Fruit fly (Drosophila melanogaster) whole organism, embryonic: ENCODE results near the gene CG32855.

Source experiments
- Blimp-1 ChIP-seq: fragments of 200-800 bp; sonication (Bioruptor generic); optimal IDR thresholded peaks from 3 replicates; lab custom pipeline; 2018; ENCODE audit warnings: missing biosample characterization, missing genetic modification characterization, mild to moderate bottlenecking, moderate library complexity, missing genetic modification reagents
- CG10267 ChIP-seq: fragments of 200-800 bp; sonication (Bioruptor generic); optimal IDR thresholded peaks from 2 replicates; lab custom pipeline; 2018; ENCODE audit warnings: missing biosample characterization, mild to moderate bottlenecking, missing genetic modification characterization, moderate library complexity
- CG10959 ChIP-seq: fragments of 200-800 bp; sonication (Bioruptor generic); IDR thresholded peaks from 2 replicates; pipeline ENCODE4 v1.3.6; 2022; ENCODE audit warnings: missing biosample characterization, missing genetic modification characterization
- CG10979 ChIP-seq: fragments of 200-800 bp; sonication (Bioruptor generic); optimal IDR thresholded peaks from 2 replicates; lab custom pipeline; 2018; ENCODE audit warnings: missing biosample characterization, mild to moderate bottlenecking, missing genetic modification characterization, moderate library complexity
- CG11504 ChIP-seq: fragments of 200-800 bp; sonication (Bioruptor generic); optimal IDR thresholded peaks from 3 replicates; lab custom pipeline; 2019; ENCODE audit warnings: missing biosample characterization, mild to moderate bottlenecking, missing genetic modification characterization, moderate library complexity
- CG1603 ChIP-seq: fragments of 200-800 bp; sonication (Bioruptor generic); optimal IDR thresholded peaks from 2 replicates; lab custom pipeline; 2019; ENCODE audit warnings: missing biosample characterization, mild to moderate bottlenecking, missing genetic modification characterization, moderate library complexity
- CG17612 ChIP-seq: fragments of 200-800 bp; sonication (Bioruptor generic); IDR thresholded peaks from 2 replicates; pipeline ENCODE4 v1.3.6; 2022; ENCODE audit warnings: missing biosample characterization, missing genetic modification characterization
- CG17912 ChIP-seq: fragments of 200-800 bp; sonication (Bioruptor generic); optimal IDR thresholded peaks from 2 replicates; lab custom pipeline; 2018; ENCODE audit warnings: missing biosample characterization, mild to moderate bottlenecking, missing genetic modification characterization
- CG2202 ChIP-seq: fragments of 200-800 bp; sonication (Bioruptor generic); optimal IDR thresholded peaks from 2 replicates; lab custom pipeline; 2018; ENCODE audit warnings: missing biosample characterization, mild to moderate bottlenecking, missing genetic modification characterization
- CG2678 ChIP-seq: fragments of 200-800 bp; sonication (Bioruptor generic); optimal IDR thresholded peaks from 3 replicates; lab custom pipeline; 2019; ENCODE audit warnings: missing biosample characterization, mild to moderate bottlenecking, missing genetic modification characterization, moderate library complexity
- CG2875 ChIP-seq: fragments of 200-800 bp; sonication (Bioruptor generic); optimal IDR thresholded peaks from 2 replicates; lab custom pipeline; 2017; ENCODE audit warnings: missing biosample characterization, mild to moderate bottlenecking, missing genetic modification characterization, missing genetic modification reagents
- CG3065 ChIP-seq: fragments of 200-800 bp; sonication (Bioruptor generic); optimal IDR thresholded peaks from 2 replicates; lab custom pipeline; 2016; ENCODE audit warnings: missing biosample characterization, missing genetic modification characterization
- CG4282 ChIP-seq: fragments of 200-800 bp; sonication (Bioruptor generic); optimal IDR thresholded peaks from 2 replicates; lab custom pipeline; 2016; ENCODE audit warnings: missing biosample characterization, missing genetic modification characterization
- CG6272 ChIP-seq: fragments of 200-800 bp; sonication (Bioruptor generic); IDR thresholded peaks from 2 replicates; pipeline ENCODE4 v1.3.6; 2022; ENCODE audit warnings: missing biosample characterization, missing genetic modification characterization
- CG8089 ChIP-seq: fragments of 200-800 bp; sonication (Bioruptor generic); optimal IDR thresholded peaks from 3 replicates; lab custom pipeline; 2016; ENCODE audit warnings: missing biosample characterization, missing genetic modification characterization
- CG9437 ChIP-seq: fragments of 200-800 bp; sonication (Bioruptor generic); optimal IDR thresholded peaks from 2 replicates; lab custom pipeline; 2018; ENCODE audit warnings: missing biosample characterization, mild to moderate bottlenecking, missing genetic modification characterization
- D19B ChIP-seq: fragments of 200-800 bp; sonication (Bioruptor generic); optimal IDR thresholded peaks from 2 replicates; lab custom pipeline; 2017; ENCODE audit warnings: missing biosample characterization, mild to moderate bottlenecking, missing genetic modification characterization
- Dll ChIP-seq: fragments of 200-800 bp; sonication (Bioruptor generic); IDR thresholded peaks from 4 replicates; pipeline ENCODE4 v1.3.6; 2022; ENCODE audit warnings: missing biosample characterization, missing genetic modification characterization; ENCODE audit not compliant: partially characterized antibody
- Hr39 ChIP-seq: fragments of >200 bp; optimal IDR thresholded peaks from 2 replicates; lab custom pipeline; 2017
- Med ChIP-seq: fragments of 200-800 bp; sonication (Bioruptor generic); peaks from one replicate; lab custom pipeline; 2016; ENCODE audit warnings: missing biosample characterization, missing genetic modification characterization, mild to moderate bottlenecking, inconsistent platforms, moderate library complexity
- Poxn ChIP-seq: fragments of 200-800 bp; sonication (Bioruptor generic); IDR thresholded peaks from 2 replicates; pipeline ENCODE4 v1.3.6; 2022; ENCODE audit warnings: missing biosample characterization, missing genetic modification characterization
- Ravus ChIP-seq: fragments of 200-800 bp; sonication (Bioruptor generic); IDR thresholded peaks from 2 replicates; pipeline ENCODE4 v1.3.6; 2022; ENCODE audit warnings: missing biosample characterization, missing genetic modification characterization
- Sox102F ChIP-seq: fragments of 200-800 bp; sonication (Bioruptor generic); optimal IDR thresholded peaks from 2 replicates; lab custom pipeline; 2018; ENCODE audit warnings: missing biosample characterization, mild to moderate bottlenecking, missing genetic modification characterization, moderate library complexity
- Vsx1 ChIP-seq: fragments of 200-800 bp; sonication (Bioruptor generic); optimal IDR thresholded peaks from 2 replicates; lab custom pipeline; 2017; ENCODE audit warnings: missing biosample characterization, mild to moderate bottlenecking, missing genetic modification characterization, missing genetic modification reagents
- bsh ChIP-seq, 2 experiments: fragments of 200-800 bp; sonication (Bioruptor generic); optimal IDR thresholded peaks; 2 replicates each; lab custom pipeline; 2017 to 2018; ENCODE audit warnings: mild to moderate bottlenecking in 2 of 2, missing biosample characterization in 2 of 2, missing genetic modification characterization in 2 of 2, moderate library complexity in 1 of 2
- chm ChIP-seq: fragments of 200-800 bp; sonication (Bioruptor generic); IDR thresholded peaks from 2 replicates; pipeline ENCODE4 v1.3.6; 2022; ENCODE audit warnings: missing biosample characterization, missing genetic modification characterization
- ci ChIP-seq: fragments of 200-800 bp; sonication (Bioruptor generic); IDR thresholded peaks from 3 replicates; pipeline ENCODE4 v1.3.6; 2022; ENCODE audit warnings: missing biosample characterization, missing genetic modification characterization
- dmrt11E ChIP-seq: fragments of 200-800 bp; sonication (Bioruptor generic); optimal IDR thresholded peaks from 3 replicates; lab custom pipeline; 2018; ENCODE audit warnings: missing biosample characterization, mild to moderate bottlenecking, missing genetic modification characterization, moderate library complexity
- dmrt99B ChIP-seq: fragments of 200-800 bp; sonication (Bioruptor generic); optimal IDR thresholded peaks from 2 replicates; lab custom pipeline; 2018; ENCODE audit warnings: missing biosample characterization, mild to moderate bottlenecking, missing genetic modification characterization, moderate library complexity
- esg ChIP-seq: fragments of 200-800 bp; sonication (Bioruptor generic); conservative IDR thresholded peaks from 2 replicates; pipeline ENCODE4 v1.3.6; 2022; ENCODE audit warnings: missing biosample characterization, missing genetic modification characterization
- fd64A ChIP-seq: fragments of 200-800 bp; sonication (Bioruptor generic); optimal IDR thresholded peaks from 3 replicates; lab custom pipeline; 2018; ENCODE audit warnings: missing biosample characterization, mild to moderate bottlenecking, missing genetic modification characterization
- fd96Cb ChIP-seq: fragments of 200-800 bp; sonication (Bioruptor generic); optimal IDR thresholded peaks from 2 replicates; lab custom pipeline; 2018; ENCODE audit warnings: missing biosample characterization, mild to moderate bottlenecking, missing genetic modification characterization, moderate library complexity
- gcm ChIP-seq: fragments of 200-800 bp; sonication (Bioruptor generic); optimal IDR thresholded peaks from 2 replicates; lab custom pipeline; 2019; ENCODE audit warnings: missing biosample characterization, mild to moderate bottlenecking, missing genetic modification characterization, moderate library complexity
- gsb-n ChIP-seq: fragments of 200-800 bp; sonication (Bioruptor generic); optimal IDR thresholded peaks from 3 replicates; lab custom pipeline; 2018; ENCODE audit warnings: missing biosample characterization, mild to moderate bottlenecking, missing genetic modification characterization
- kni ChIP-seq: fragments of 200-800 bp; sonication (Bioruptor generic); optimal IDR thresholded peaks from 3 replicates; lab custom pipeline; 2017; ENCODE audit warnings: mild to moderate bottlenecking, missing biosample characterization, missing genetic modification reagents, missing genetic modification characterization
- mld ChIP-seq: fragments of 200-800 bp; sonication (Bioruptor generic); IDR thresholded peaks from 3 replicates; pipeline ENCODE4 v1.3.6; 2022; ENCODE audit warnings: missing biosample characterization, missing genetic modification characterization; ENCODE audit not compliant: partially characterized antibody
- oc ChIP-seq: fragments of 200-800 bp; sonication (Bioruptor generic); optimal IDR thresholded peaks from 2 replicates; lab custom pipeline; 2018; ENCODE audit warnings: missing biosample characterization, mild to moderate bottlenecking, missing genetic modification characterization, moderate library complexity
- otp ChIP-seq: fragments of 200-800 bp; sonication (Bioruptor generic); IDR thresholded peaks from 3 replicates; pipeline ENCODE4, ENCODE4 v1.3.6; 2022; ENCODE audit warnings: missing biosample characterization, missing genetic modification characterization
- pho ChIP-seq: fragments of 200-800 bp; sonication (Bioruptor generic); optimal IDR thresholded peaks from 2 replicates; lab custom pipeline; 2016; ENCODE audit warnings: missing biosample characterization, missing genetic modification characterization
- prd ChIP-seq, 3 experiments: fragments of >200 bp in 2 of 3; fragments of 200-800 bp in 1 of 3; sonication (Bioruptor generic) in 1 of 3; optimal IDR thresholded peaks in 2 of 3; IDR thresholded peaks in 1 of 3; 2 replicates in 2 of 3; 3 replicates in 1 of 3; pipeline versions ENCODE4 v1.3.6 to Lab custom; 2017 to 2022; ENCODE audit warnings: missing biosample characterization in 1 of 3, missing genetic modification characterization in 1 of 3
- row ChIP-seq: fragments of 200-800 bp; sonication (Bioruptor generic); IDR thresholded peaks from 3 replicates; pipeline ENCODE4 v1.3.6; 2022; ENCODE audit warnings: missing biosample characterization, missing genetic modification characterization
- sens ChIP-seq: fragments of 200-800 bp; sonication (Bioruptor generic); peaks from one replicate; lab custom pipeline; 2016; ENCODE audit warnings: missing biosample characterization, missing genetic modification characterization
- slbo ChIP-seq: fragments of 200-800 bp; sonication (Bioruptor generic); IDR thresholded peaks from 2 replicates; pipeline ENCODE4 v1.3.6; 2022; ENCODE audit warnings: missing biosample characterization, missing genetic modification characterization
- sqz ChIP-seq: fragments of 200-800 bp; sonication (Bioruptor generic); optimal IDR thresholded peaks from 3 replicates; lab custom pipeline; 2018; ENCODE audit warnings: missing biosample characterization, mild to moderate bottlenecking, missing genetic modification characterization
- sr ChIP-seq: fragments of 200-800 bp; sonication (Bioruptor generic); IDR thresholded peaks from 3 replicates; pipeline ENCODE4 v1.3.6; 2022; ENCODE audit warnings: missing biosample characterization, missing genetic modification characterization
- vfl ChIP-seq: fragments of 200-800 bp; sonication (Bioruptor generic); optimal IDR thresholded peaks from 2 replicates; lab custom pipeline; 2016; ENCODE audit warnings: missing biosample characterization, missing genetic modification characterization
- vvl ChIP-seq: fragments of 200-800 bp; sonication (Bioruptor generic); IDR thresholded peaks from 2 replicates; pipeline ENCODE4 v1.3.6; 2022; ENCODE audit warnings: missing biosample characterization, missing genetic modification characterization
- wdn ChIP-seq: fragments of 200-800 bp; sonication (Bioruptor generic); IDR thresholded peaks from 2 replicates; pipeline ENCODE4 v1.3.6; 2022; ENCODE audit warnings: missing biosample characterization, missing genetic modification characterization
- zen2 ChIP-seq: fragments of 200-800 bp; sonication (Bioruptor generic); IDR thresholded peaks from 3 replicates; pipeline ENCODE4 v1.3.6; 2022; ENCODE audit warnings: missing biosample characterization, missing genetic modification characterization; ENCODE audit not compliant: partially characterized antibody

CG32855 gene

dm6 chr3R:16080942-16081589 is at the start of gene CG32855:
TSS of gene CG32855 (minus strand) at chr3R:16080992.
- no peak for TF ChIP-seq CG11504 (tag; lab: Kevin White, UChicago)
- TF ChIP-seq CG2875, result no peak
- TF ChIP-seq CG2202, result no peak
- TF ChIP-seq CG4282 (GFP tag; lab: Kevin White, UChicago), result no peak
- no peak for TF ChIP-seq CG17912 (GFP tag; lab: Kevin White, UChicago)
- no peak for TF ChIP-seq Dll (GFP tag; lab: Robert Waterston, UW)
- peak; percentile 32 for TF ChIP-seq Sox102F (GFP tag; lab: Kevin White, UChicago)
- TF ChIP-seq CG3065 (GFP tag; lab: Kevin White, UChicago), result no peak
- no peak for TF ChIP-seq pho (GFP tag; lab: Kevin White, UChicago)
- no peak for TF ChIP-seq CG9437 (GFP tag; lab: Kevin White, UChicago)
- peak; percentile 42; the same call in 1 of the 3 replicates for TF ChIP-seq otp (GFP tag; lab: Robert Waterston, UW)
- TF ChIP-seq row, result 0 out of 3 replicates have a peak, but pooled peaks have one; percentile 15
- TF ChIP-seq vvl, result 0 out of 2 replicates have a peak, but pooled peaks have one; percentile 20
- no peak for TF ChIP-seq mld (GFP tag; lab: Robert Waterston, UW)
- TF ChIP-seq Blimp-1 (GFP tag; lab: Kevin White, UChicago), result peak; percentile 20
- TF ChIP-seq sens (GFP tag; lab: Kevin White, UChicago), result peak; percentile 77
- TF ChIP-seq oc (tag; lab: Kevin White, UChicago), result peak; percentile 7
- peak; percentile 5 for TF ChIP-seq fd64A (GFP tag; lab: Kevin White, UChicago)
- TF ChIP-seq prd (optimal IDR thresholded peaks at IDR 0.05; lab: Kevin White, UChicago), result no peak
- TF ChIP-seq prd (GFP tag; IDR thresholded peaks at IDR 0.05; lab: Robert Waterston, UW), result peak; percentile 20; the same call in 1 of the 3 replicates
- TF ChIP-seq CG10979 (tag; lab: Kevin White, UChicago), result no peak
- peak; percentile 75 for TF ChIP-seq gsb-n
- no peak for TF ChIP-seq sqz
- TF ChIP-seq zen2 (GFP tag; lab: Robert Waterston, UW), result no peak
- peak in 1 of 2 experiments; percentile 8 for TF ChIP-seq bsh (GFP tag; optimal IDR thresholded peaks at IDR 0.05; lab: Kevin White, UChicago)
- no peak for TF ChIP-seq sr
- no peak for TF ChIP-seq Poxn
- no peak for TF ChIP-seq CG10267
- TF ChIP-seq esg, result no peak
- TF ChIP-seq CG17612 (GFP tag; lab: Robert Waterston, UW), result no peak
- peak; percentile 76 for TF ChIP-seq Med (GFP tag; lab: Kevin White, UChicago)
- no peak for TF ChIP-seq Hr39 (lab: Kevin White, UChicago)
- TF ChIP-seq kni (GFP tag; lab: Kevin White, UChicago), result peak; percentile 71
- no peak for TF ChIP-seq gcm (GFP tag; lab: Kevin White, UChicago)
- no peak for TF ChIP-seq CG10959 (GFP tag; lab: Robert Waterston, UW)
- TF ChIP-seq dmrt99B (tag; lab: Kevin White, UChicago), result peak; percentile 38
- no peak for TF ChIP-seq fd96Cb (tag; lab: Kevin White, UChicago)
- TF ChIP-seq dmrt11E (tag; lab: Kevin White, UChicago), result peak; percentile 13
- TF ChIP-seq wdn (GFP tag; lab: Robert Waterston, UW), result no peak
- TF ChIP-seq Ravus (GFP tag; lab: Robert Waterston, UW), result no peak
- no peak for TF ChIP-seq slbo (GFP tag; lab: Robert Waterston, UW)
- peak; percentile 55; the same call in 1 of the 3 replicates for TF ChIP-seq ci
- TF ChIP-seq CG1603 (tag; lab: Kevin White, UChicago), result peak; percentile 31
- TF ChIP-seq CG6272, result no peak
- TF ChIP-seq vfl (GFP tag; lab: Kevin White, UChicago), result no peak
- TF ChIP-seq chm (GFP tag; lab: Robert Waterston, UW), result no peak
- no peak for TF ChIP-seq CG8089 (GFP tag; lab: Kevin White, UChicago)
- TF ChIP-seq D19B (GFP tag; lab: Kevin White, UChicago), result peak; percentile 15
- TF ChIP-seq CG2678, result no peak
- TF ChIP-seq Vsx1 (GFP tag; lab: Kevin White, UChicago), result peak; percentile 49
